Fruit fly (Drosophila melanogaster) whole organism, embryonic: ENCODE data around the gene SmD1.

ENCODE experiments used
- B-H1 ChIP-seq: fragments of 200-800 bp; sonication (Bioruptor generic); IDR thresholded peaks from 3 replicates; pipeline ENCODE4 v1.3.6; 2022; ENCODE audit warnings: missing biosample characterization, missing genetic modification characterization
- BEAF-32 ChIP-seq: fragments of 200-800 bp; sonication (Bioruptor generic); optimal IDR thresholded peaks from 3 replicates; lab custom pipeline; 2017; ENCODE audit warnings: missing biosample characterization, missing genetic modification characterization, mild to moderate bottlenecking, moderate library complexity, missing genetic modification reagents
- CG1233 ChIP-seq: fragments of 200-800 bp; sonication (Bioruptor generic); optimal IDR thresholded peaks from 4 replicates; lab custom pipeline; 2018; ENCODE audit warnings: missing biosample characterization, mild to moderate bottlenecking, missing genetic modification characterization
- CG16813 ChIP-seq: fragments of 200-800 bp; sonication (Bioruptor generic); IDR thresholded peaks from 3 replicates; pipeline ENCODE4 v1.3.6; 2022; ENCODE audit warnings: missing biosample characterization, missing genetic modification characterization; ENCODE audit not compliant: partially characterized antibody
- CG32767 ChIP-seq: fragments of 200-800 bp; sonication (Bioruptor generic); IDR thresholded peaks from 2 replicates; pipeline ENCODE4 v1.3.6; 2022; ENCODE audit warnings: missing biosample characterization, missing genetic modification characterization
- CG34224 ChIP-seq: fragments of 200-800 bp; sonication (Bioruptor generic); IDR thresholded peaks from 3 replicates; pipeline ENCODE4 v1.3.6; 2022; ENCODE audit warnings: missing biosample characterization, missing genetic modification characterization; ENCODE audit not compliant: partially characterized antibody
- CG6791 ChIP-seq: fragments of 200-800 bp; sonication (Bioruptor generic); IDR thresholded peaks from 3 replicates; pipeline ENCODE4 v1.3.6; 2022; ENCODE audit warnings: missing biosample characterization, missing genetic modification characterization; ENCODE audit not compliant: partially characterized antibody
- D19A ChIP-seq: fragments of 200-800 bp; optimal IDR thresholded peaks from 3 replicates; lab custom pipeline; 2019; ENCODE audit warnings: missing biosample characterization, mild to moderate bottlenecking, missing genetic modification characterization, moderate library complexity
- Dfd ChIP-seq, 2 experiments: fragments of >200 bp; optimal IDR thresholded peaks; 2 replicates each; lab custom pipeline; 2017; ENCODE audit warnings: missing biosample characterization in 2 of 2, missing genetic modification characterization in 2 of 2
- Dll ChIP-seq: fragments of 200-800 bp; sonication (Bioruptor generic); IDR thresholded peaks from 4 replicates; pipeline ENCODE4 v1.3.6; 2022; ENCODE audit warnings: missing biosample characterization, missing genetic modification characterization; ENCODE audit not compliant: partially characterized antibody
- Dp ChIP-seq: fragments of 200-800 bp; sonication (Bioruptor generic); optimal IDR thresholded peaks from 2 replicates; lab custom pipeline; 2018; ENCODE audit warnings: missing biosample characterization, mild to moderate bottlenecking, missing genetic modification characterization, moderate library complexity
- E2f2 ChIP-seq: fragments of 200-800 bp; sonication (Bioruptor generic); IDR thresholded peaks from 2 replicates; pipeline ENCODE4 v1.3.6; 2022; ENCODE audit warnings: missing biosample characterization, missing genetic modification characterization
- HLH4C ChIP-seq: fragments of 200-800 bp; sonication (Bioruptor generic); IDR thresholded peaks from 3 replicates; pipeline ENCODE4 v1.3.6; 2022; ENCODE audit warnings: missing biosample characterization, missing genetic modification characterization; ENCODE audit not compliant: partially characterized antibody
- Hmx ChIP-seq: fragments of 200-800 bp; sonication (Bioruptor generic); optimal IDR thresholded peaks from 2 replicates; lab custom pipeline; 2016; ENCODE audit warnings: missing biosample characterization, missing genetic modification characterization
- Scr ChIP-seq: fragments of 200-800 bp; sonication (Bioruptor generic); IDR thresholded peaks from 2 replicates; pipeline ENCODE4 v1.3.6; 2022; ENCODE audit warnings: missing biosample characterization, missing genetic modification characterization; ENCODE audit not compliant: partially characterized antibody
- Usf ChIP-seq: fragments of 200-800 bp; sonication (Bioruptor generic); optimal IDR thresholded peaks from 2 replicates; lab custom pipeline; 2017; ENCODE audit warnings: missing genotype, missing biosample characterization, missing genetic modification characterization
- ewg ChIP-seq: fragments of 200-800 bp; sonication (Bioruptor generic); optimal IDR thresholded peaks from 3 replicates; lab custom pipeline; 2017; ENCODE audit warnings: mild to moderate bottlenecking, missing biosample characterization, missing genetic modification reagents, missing genetic modification characterization
- grn ChIP-seq: fragments of 200-800 bp; sonication (Bioruptor generic); optimal IDR thresholded peaks from 3 replicates; lab custom pipeline; 2017; ENCODE audit warnings: missing biosample characterization, missing genetic modification characterization
- hb ChIP-seq: fragments of 200-800 bp; sonication (Bioruptor generic); IDR thresholded peaks from 3 replicates; pipeline ENCODE4 v1.3.6; 2022; ENCODE audit warnings: missing biosample characterization, missing genetic modification characterization; ENCODE audit not compliant: partially characterized antibody
- insv ChIP-seq, 2 experiments: fragments of 200-800 bp; sonication (Bioruptor generic); optimal IDR thresholded peaks; 3 replicates each; lab custom pipeline; 2016 to 2018; ENCODE audit warnings: missing biosample characterization in 2 of 2, missing genetic modification characterization in 2 of 2
- inv ChIP-seq: fragments of 200-800 bp; sonication (Bioruptor generic); IDR thresholded peaks from 2 replicates; pipeline ENCODE4 v1.3.6; 2022; ENCODE audit warnings: missing biosample characterization, missing genetic modification characterization; ENCODE audit not compliant: partially characterized antibody
- jumu ChIP-seq: fragments of 200-800 bp; sonication (Bioruptor generic); optimal IDR thresholded peaks from 3 replicates; lab custom pipeline; 2016; ENCODE audit warnings: missing biosample characterization, missing genetic modification characterization
- onecut ChIP-seq: fragments of 200-800 bp; sonication (Bioruptor generic); IDR thresholded peaks from 2 replicates; pipeline ENCODE4 v1.3.6; 2022; ENCODE audit warnings: missing biosample characterization, missing genetic modification characterization
- pita ChIP-seq: fragments of 200-800 bp; sonication (Bioruptor generic); optimal IDR thresholded peaks from 2 replicates; lab custom pipeline; 2017; ENCODE audit warnings: missing biosample characterization, mild to moderate bottlenecking, missing genetic modification characterization
- scrt ChIP-seq: fragments of 200-800 bp; sonication (Bioruptor generic); optimal IDR thresholded peaks from 2 replicates; lab custom pipeline; 2018; ENCODE audit warnings: missing biosample characterization, mild to moderate bottlenecking, missing genetic modification characterization, moderate library complexity
- sd ChIP-seq: fragments of 200-800 bp; sonication (Bioruptor generic); optimal IDR thresholded peaks from 3 replicates; lab custom pipeline; 2018; ENCODE audit warnings: missing biosample characterization, mild to moderate bottlenecking, missing genetic modification characterization, moderate library complexity
- tna ChIP-seq: fragments of 200-800 bp; sonication (Bioruptor generic); IDR thresholded peaks from 2 replicates; pipeline ENCODE4 v1.3.6; 2022; ENCODE audit warnings: missing biosample characterization, missing genetic modification characterization; ENCODE audit not compliant: partially characterized antibody
- trem ChIP-seq: fragments of 200-800 bp; optimal IDR thresholded peaks from 3 replicates; lab custom pipeline; 2019; ENCODE audit warnings: missing biosample characterization, mild to moderate bottlenecking, missing genetic modification characterization, moderate library complexity
- trh ChIP-seq: fragments of 200-800 bp; sonication (Bioruptor generic); optimal IDR thresholded peaks from 2 replicates; lab custom pipeline; 2016; ENCODE audit warnings: missing biosample characterization, missing genetic modification characterization

The SmD1 gene

DNA sequence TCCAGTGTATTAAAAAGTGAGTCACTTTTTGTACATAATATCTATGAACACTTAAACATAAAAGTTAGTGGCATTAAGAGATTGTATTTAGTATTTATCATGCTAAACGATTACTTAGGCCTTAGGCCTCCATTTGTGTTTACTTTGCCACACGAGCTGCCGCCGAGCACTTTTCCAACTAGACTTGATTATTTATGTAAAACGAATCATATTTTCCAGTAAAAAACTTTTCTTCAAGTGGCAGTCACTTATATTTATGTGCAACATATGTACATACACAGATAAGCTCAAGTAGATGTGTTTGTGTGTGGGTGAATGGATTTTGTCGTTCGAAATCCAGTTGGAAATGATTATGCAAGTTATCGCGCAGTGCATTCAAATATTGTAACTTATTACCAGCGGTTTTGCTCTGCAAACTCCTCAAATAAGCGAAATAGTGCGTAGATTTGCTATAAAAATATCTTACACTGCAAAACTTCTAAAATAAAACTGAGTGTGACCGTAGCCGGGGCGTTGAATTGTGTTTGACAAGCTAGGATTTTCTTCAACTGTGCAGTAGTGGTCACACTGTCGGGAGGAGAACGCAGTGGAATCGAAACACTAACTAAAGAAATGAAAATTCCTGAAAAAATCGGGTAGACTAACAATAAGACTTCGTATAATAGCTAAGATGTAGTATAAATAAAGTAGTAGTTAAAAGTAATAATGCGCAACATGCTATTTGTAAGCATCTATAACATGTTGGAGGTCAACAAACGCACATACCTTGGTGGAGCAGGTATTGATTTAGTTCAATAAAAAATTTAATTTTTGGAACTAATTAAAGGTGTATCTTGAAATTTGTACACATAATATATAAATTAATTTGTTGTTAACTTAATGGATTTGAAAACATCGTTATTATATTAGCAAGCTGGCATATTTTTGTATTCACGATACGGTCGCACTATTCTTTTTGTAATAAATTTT, 15.4 kb upstream of the SmD1 start, which contains the start of the genes Klc and CG10984 (continued):
- TF ChIP-seq sd (tag; lab: Kevin White, UChicago) (no peak), CG32767 (GFP tag; lab: Robert Waterston, UW) (no peak), pita (GFP tag; lab: Kevin White, UChicago) (no peak)

DNA sequence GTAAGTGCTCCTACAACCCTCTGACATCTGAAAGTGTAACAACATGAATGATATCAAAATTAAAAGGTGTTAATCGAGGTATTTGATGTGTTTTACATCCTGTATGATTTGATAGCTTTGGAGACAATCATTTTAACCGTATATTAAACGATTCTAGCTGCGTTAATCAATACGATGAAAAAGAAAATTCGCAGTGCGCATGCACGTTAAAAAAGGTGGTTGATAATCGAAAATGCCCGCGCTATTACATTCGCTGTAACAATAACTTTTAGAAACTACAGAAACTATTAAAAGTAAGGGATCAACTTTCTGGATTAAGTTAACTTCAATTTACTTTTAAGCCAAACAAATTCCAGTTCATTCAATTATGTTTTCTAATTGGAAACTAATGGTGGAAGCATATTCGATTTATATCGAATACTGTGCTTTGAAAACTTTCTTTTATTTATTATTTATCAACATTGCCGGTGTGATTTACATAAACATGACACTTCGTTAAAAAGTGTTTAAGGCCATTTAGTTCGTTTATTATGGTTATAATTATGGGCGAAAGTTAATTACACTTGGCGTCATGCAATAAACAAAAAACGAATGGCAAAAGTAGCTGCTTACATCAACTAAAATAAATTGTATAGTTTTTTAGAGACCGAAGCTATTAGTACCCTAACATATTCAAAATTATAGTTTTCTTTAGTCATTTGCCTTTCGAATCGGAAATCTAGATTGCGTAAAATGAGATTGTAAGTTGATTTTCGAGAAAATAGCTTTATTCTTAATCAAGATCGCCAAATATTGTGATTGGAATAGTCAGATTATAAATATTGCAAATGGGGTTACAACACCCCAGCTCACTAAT, 14.5 kb upstream of the SmD1 start:
- TF ChIP-seq Dp (peak; percentile 34), ewg (peak; percentile 82), scrt (GFP tag; lab: Kevin White, UChicago) (no peak), onecut (GFP tag; lab: Robert Waterston, UW) (peak; percentile 83), grn (GFP tag; lab: Kevin White, UChicago) (peak; percentile 13), Usf (no peak), CG16813 (GFP tag; lab: Robert Waterston, UW) (peak; percentile 33; the same call in 1 of the 3 replicates), B-H1 (GFP tag; lab: Robert Waterston, UW) (no peak), insv (GFP tag; optimal IDR thresholded peaks at IDR 0.05; lab: Kevin White, UChicago) (peak; percentile 55 to 93), Scr (peak; percentile 42; the same call in 1 of the 2 replicates), D19A (tag; lab: Kevin White, UChicago) (peak; percentile 93), E2f2 (GFP tag; lab: Robert Waterston, UW) (peak; percentile 30; the same call in 1 of the 2 replicates), trem (tag; lab: Kevin White, UChicago) (no peak), CG34224 (peak; percentile 43; the same call in 1 of the 3 replicates), BEAF-32 (GFP tag; lab: Kevin White, UChicago) (peak; percentile 49), Dll (0 out of 4 replicates have a peak, but pooled peaks have one; percentile 39)

DNA sequence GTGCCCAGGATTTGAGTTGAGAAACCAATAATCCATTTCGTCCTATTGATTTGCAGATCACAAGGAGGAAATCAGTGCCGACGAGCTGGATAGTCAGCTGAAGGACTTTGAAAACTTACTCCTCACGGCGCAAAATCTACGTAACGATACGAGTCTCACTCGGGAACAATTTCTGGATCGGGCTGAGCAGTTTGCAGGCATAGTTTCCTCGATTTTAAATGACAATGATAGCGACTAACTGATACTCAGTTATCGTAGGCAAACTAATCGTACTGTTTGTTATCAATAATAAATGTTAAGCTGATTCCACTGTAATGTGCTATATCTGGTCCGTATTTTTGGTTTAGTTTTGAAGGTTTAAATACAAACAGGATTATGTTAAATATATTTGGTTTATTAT, 11.8 kb upstream of the SmD1 start:
- TF ChIP-seq tna (GFP tag; lab: Robert Waterston, UW) = peak; percentile 43; the same call in 1 of the 2 replicates
- no peak for TF ChIP-seq CG16813 (GFP tag; lab: Robert Waterston, UW)
- TF ChIP-seq Dfd (GFP tag; optimal IDR thresholded peaks at IDR 0.05; lab: Kevin White, UChicago) = no peak
- TF ChIP-seq CG1233 (GFP tag; lab: Kevin White, UChicago) = no peak
- peak; percentile 27; the same call in 1 of the 2 replicates for TF ChIP-seq inv (GFP tag; lab: Robert Waterston, UW)
- TF ChIP-seq HLH4C = peak; percentile 83
- TF ChIP-seq Hmx (GFP tag; lab: Kevin White, UChicago) = no peak
- TF ChIP-seq trh (GFP tag; lab: Kevin White, UChicago) = no peak
- TF ChIP-seq CG32767 (GFP tag; lab: Robert Waterston, UW) = no peak
- no peak for TF ChIP-seq jumu (GFP tag; lab: Kevin White, UChicago)
- TF ChIP-seq CG6791 (GFP tag; lab: Robert Waterston, UW) = peak; percentile 42; the same call in 1 of the 3 replicates
- TF ChIP-seq hb (GFP tag; lab: Robert Waterston, UW) = peak; percentile 55; the same call in 1 of the 3 replicates
